Worm (Caenorhabditis elegans): ENCODE measurements around the gene usp-46.

The usp-46 gene

DNA sequence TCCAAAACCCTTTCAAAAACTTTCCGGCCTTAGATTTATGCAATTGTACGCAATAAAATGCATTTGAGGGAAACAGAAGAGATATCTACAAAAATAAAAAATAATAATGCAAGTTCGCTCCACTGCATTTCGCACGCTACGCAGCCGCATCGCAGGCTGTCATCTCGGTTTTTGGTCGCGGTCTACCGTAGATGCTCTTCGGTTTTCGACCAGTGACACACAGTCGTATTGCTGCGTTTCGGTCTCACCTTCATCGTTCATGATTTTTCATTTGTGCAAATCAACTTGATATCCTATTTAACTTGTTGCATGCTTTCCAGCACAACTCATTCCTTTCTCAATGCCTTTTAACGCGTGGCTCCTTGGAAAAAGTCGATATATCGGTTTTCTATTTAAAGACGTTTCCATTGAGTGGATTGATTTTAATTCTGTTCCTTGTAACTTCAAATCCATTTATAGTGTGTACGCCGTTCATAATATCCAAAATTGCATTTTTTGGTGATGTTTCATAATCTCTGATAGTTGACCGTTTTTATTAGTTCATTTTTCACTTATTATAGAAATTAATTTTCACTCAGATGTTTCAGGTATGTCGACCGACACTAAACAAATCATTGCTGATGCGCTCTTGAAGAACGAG is 4.4 kb downstream of the usp-46 start, which contains the start of gene vha-1:
Gene vha-1, plus strand, starts transcription at position 590 of the 640 bp plus-strand sequence.
- TF ChIP-seq lsy-2 (tag; optimal IDR thresholded peaks at IDR 0.05) (peak; percentile 78 to 94), aly-2 (tag; optimal IDR thresholded peaks at IDR 0.05) (no peak), mbf-1 (tag; optimal IDR thresholded peaks at IDR 0.05) (no peak), ztf-11 (tag; optimal IDR thresholded peaks at IDR 0.05) (no peak), nhr-21 (tag; optimal IDR thresholded peaks at IDR 0.05) (peak; percentile 81), nhr-11 (tag; optimal IDR thresholded peaks at IDR 0.05) (no peak), gmeb-1 (tag; optimal IDR thresholded peaks at IDR 0.05) (peak; percentile 79), lin-39 (tag; optimal IDR thresholded peaks at IDR 0.05) (no peak), ama-1 (optimal IDR thresholded peaks at IDR 0.05) (peak; percentile 78), nhr-25 (tag; optimal IDR thresholded peaks at IDR 0.05) (peak; percentile 75), ztf-1 (GFP tag; conservative IDR thresholded peaks at IDR 0.05) (no peak), nhr-10 (tag; optimal IDR thresholded peaks at IDR 0.05) (no peak), nhr-6 (tag; optimal IDR thresholded peaks at IDR 0.05) (peak; percentile 39), ZK546.5 (tag; optimal IDR thresholded peaks at IDR 0.05) (peak; percentile 42), unc-39 (tag; optimal IDR thresholded peaks at IDR 0.05) (no peak), C34F6.9 (tag; optimal IDR thresholded peaks at IDR 0.05) (peak; percentile 98), lin-11 (tag; optimal IDR thresholded peaks at IDR 0.05) (peak; percentile 67), sma-9 (GFP tag; optimal IDR thresholded peaks at IDR 0.05) (peak; percentile 40), sma-9 (tag; optimal IDR thresholded peaks at IDR 0.05) (no peak), skn-1 (tag; optimal IDR thresholded peaks at IDR 0.05) (no peak), nhr-23 (tag; optimal IDR thresholded peaks at IDR 0.05) (no peak), sma-3 (GFP tag; optimal IDR thresholded peaks at IDR 0.05) (peak; percentile 83), nhr-129 (tag; optimal IDR thresholded peaks at IDR 0.05) (peak; percentile 88), egl-27 (tag; optimal IDR thresholded peaks at IDR 0.05) (peak; percentile 46), elt-3 (tag; optimal IDR thresholded peaks at IDR 0.05) (no peak), mab-5 (tag; optimal IDR thresholded peaks at IDR 0.05) (peak; percentile 43), nhr-77 (tag; optimal IDR thresholded peaks at IDR 0.05) (no peak), fos-1 (tag; optimal IDR thresholded peaks at IDR 0.05) (peak; percentile 99), unc-55 (GFP tag; optimal IDR thresholded peaks at IDR 0.05) (peak; percentile 97), lin-13 (GFP tag; optimal IDR thresholded peaks at IDR 0.05) (peak; percentile 85), elt-1 (tag; optimal IDR thresholded peaks at IDR 0.05) (no peak), ceh-16 (tag; optimal IDR thresholded peaks at IDR 0.05) (no peak), blmp-1 (tag; optimal IDR thresholded peaks at IDR 0.05; ENCODE audit: insufficient read depth) (peak; percentile 56), Y55F3AM.14 (GFP tag; optimal IDR thresholded peaks at IDR 0.05) (no peak), mdl-1 (tag; optimal IDR thresholded peaks at IDR 0.05) (peak in 1 of 2 experiments; percentile 41), unc-62 (GFP tag; optimal IDR thresholded peaks at IDR 0.05) (no peak), crh-2 (tag; optimal IDR thresholded peaks at IDR 0.05) (peak; percentile 95), R02D3.7 (tag; optimal IDR thresholded peaks at IDR 0.05) (peak; percentile 11), dmd-4 (tag; optimal IDR thresholded peaks at IDR 0.05) (no peak), peb-1 (tag; optimal IDR thresholded peaks at IDR 0.05) (no peak), nhr-237 (tag; optimal IDR thresholded peaks at IDR 0.05) (no peak), sem-4 (tag; optimal IDR thresholded peaks at IDR 0.05) (no peak), zag-1 (tag; optimal IDR thresholded peaks at IDR 0.05) (peak; percentile 69), F13H6.1 (tag; optimal IDR thresholded peaks at IDR 0.05) (peak; percentile 74), ceh-82 (tag; optimal IDR thresholded peaks at IDR 0.05) (peak; percentile 55), nhr-12 (tag; optimal IDR thresholded peaks at IDR 0.05) (no peak), alr-1 (tag; optimal IDR thresholded peaks at IDR 0.05) (no peak), ztf-4 (tag; optimal IDR thresholded peaks at IDR 0.05) (peak; percentile 65), snpc-4 (tag; optimal IDR thresholded peaks at IDR 0.05) (peak; percentile 53)

Data from whole organism, L2 larva.